Fruit fly (Drosophila melanogaster): ENCODE measurements around the gene Spn.

The Spn gene

DNA sequence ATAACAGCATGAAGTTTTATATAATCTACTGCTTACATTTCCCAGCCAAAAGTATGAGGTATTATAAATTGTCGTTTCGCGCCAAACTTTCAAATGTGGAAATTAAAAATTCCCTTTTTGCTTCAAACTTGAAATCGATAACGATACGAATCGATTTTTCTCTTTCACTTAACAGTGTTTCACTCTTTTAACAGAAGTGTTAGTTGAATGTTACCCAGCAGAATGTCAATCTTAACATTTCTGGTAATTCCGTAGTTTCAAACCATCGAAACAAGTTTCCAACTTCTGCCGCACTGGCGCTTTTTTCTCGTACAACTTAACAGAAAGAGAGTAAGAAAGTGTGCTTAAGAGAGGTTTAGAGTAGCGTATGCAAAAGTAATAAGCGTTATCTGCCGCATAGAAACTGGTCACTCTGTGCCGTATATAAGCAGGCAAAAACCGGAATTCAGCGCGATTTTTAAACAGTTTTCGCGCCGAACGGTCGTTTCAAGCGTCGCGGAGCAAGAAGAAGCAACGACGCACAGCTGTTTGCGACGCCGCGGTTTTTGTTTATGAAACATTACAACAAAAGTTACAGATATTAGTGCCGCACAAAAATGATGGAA is 87.6 kb downstream of the Spn start (continued):
- TF ChIP-seq ken (GFP tag; IDR thresholded peaks at IDR 0.05) (peak; percentile 52; the same call in 2 of the 3 replicates), D19B (GFP tag; optimal IDR thresholded peaks at IDR 0.05) (no peak), ATbp (GFP tag; optimal IDR thresholded peaks at IDR 0.05) (no peak), NfI (GFP tag; optimal IDR thresholded peaks at IDR 0.05) (peak; percentile 9), knrl (GFP tag; IDR thresholded peaks at IDR 0.05; ENCODE audit: partially characterized antibody) (peak; percentile 54; the same call in 1 of the 3 replicates), cg (GFP tag; optimal IDR thresholded peaks at IDR 0.05) (no peak), CG31224 (GFP tag; IDR thresholded peaks at IDR 0.05) (no peak), CG16813 (GFP tag; IDR thresholded peaks at IDR 0.05; ENCODE audit: partially characterized antibody) (peak; percentile 30; the same call in 1 of the 3 replicates), fd64A (GFP tag; optimal IDR thresholded peaks at IDR 0.05) (no peak), Ssrp (tag; optimal IDR thresholded peaks at IDR 0.05) (no peak), CkIIα-i1 (GFP tag; IDR thresholded peaks at IDR 0.05) (no peak), Poxn (GFP tag; IDR thresholded peaks at IDR 0.05) (no peak), CG33557 (GFP tag; optimal IDR thresholded peaks at IDR 0.05) (no peak), CG7786 (GFP tag; optimal IDR thresholded peaks at IDR 0.05) (peak; percentile 28), ERR (GFP tag; optimal IDR thresholded peaks at IDR 0.05) (peak; percentile 53), CG32532 (GFP tag; IDR thresholded peaks at IDR 0.05) (peak; percentile 65; the same call in 1 of the 2 replicates), CG14667 (GFP tag; IDR thresholded peaks at IDR 0.05) (0 out of 2 replicates have a peak, but pooled peaks have one; percentile 9), run (tag; optimal IDR thresholded peaks at IDR 0.05) (no peak), CG10147 (GFP tag; optimal IDR thresholded peaks at IDR 0.05) (peak; percentile 46), Bdp1 (GFP tag; optimal IDR thresholded peaks at IDR 0.05) (no peak), dmrt99B (tag; optimal IDR thresholded peaks at IDR 0.05) (peak; percentile 19), aop (GFP tag; IDR thresholded peaks at IDR 0.05) (no peak), hth (optimal IDR thresholded peaks at IDR 0.05) (no peak), CG15479 (GFP tag; optimal IDR thresholded peaks at IDR 0.05) (no peak), bcd (GFP tag; optimal IDR thresholded peaks at IDR 0.05) (no peak), CG4360 (GFP tag; IDR thresholded peaks at IDR 0.05) (peak; percentile 73), CG12659 (GFP tag; optimal IDR thresholded peaks at IDR 0.05) (peak; percentile 45), Max (GFP tag; optimal IDR thresholded peaks at IDR 0.05) (no peak), Spps (tag; optimal IDR thresholded peaks at IDR 0.05) (no peak), tin (GFP tag; optimal IDR thresholded peaks at IDR 0.05) (no peak), tap (tag; optimal IDR thresholded peaks at IDR 0.05) (no peak), CG3847 (GFP tag; IDR thresholded peaks at IDR 0.05) (peak; percentile 54), CG18011 (GFP tag; optimal IDR thresholded peaks at IDR 0.05) (no peak), tio (GFP tag; optimal IDR thresholded peaks at IDR 0.05) (no peak), sr (GFP tag; IDR thresholded peaks at IDR 0.05) (0 out of 3 replicates have a peak, but pooled peaks have one; percentile 16), CG12219 (GFP tag; optimal IDR thresholded peaks at IDR 0.05) (peak; percentile 24), CG1832 (GFP tag; optimal IDR thresholded peaks at IDR 0.05) (no peak), NC2α (GFP tag; optimal IDR thresholded peaks at IDR 0.05) (peak; percentile 78), jigr1 (GFP tag; IDR thresholded peaks at IDR 0.05) (no peak), pho (GFP tag; optimal IDR thresholded peaks at IDR 0.05) (peak; percentile 32), chif (GFP tag; optimal IDR thresholded peaks at IDR 0.05) (peak in 1 of 2 experiments; percentile 8), CG14710 (tag; optimal IDR thresholded peaks at IDR 0.05) (peak; percentile 83), CG8388 (GFP tag; optimal IDR thresholded peaks at IDR 0.05) (no peak), hkb (optimal IDR thresholded peaks at IDR 0.05) (peak; percentile 54), hkb (GFP tag; IDR thresholded peaks at IDR 0.05) (peak; percentile 67), CG17568 (GFP tag; optimal IDR thresholded peaks at IDR 0.05) (peak; percentile 51), CG6854 (GFP tag; optimal IDR thresholded peaks at IDR 0.05) (no peak), seq (GFP tag; IDR thresholded peaks at IDR 0.05) (no peak), HLH54F (GFP tag; optimal IDR thresholded peaks at IDR 0.05) (peak; percentile 6), Mes4 (GFP tag; optimal IDR thresholded peaks at IDR 0.05) (peak; percentile 41)
